Fruit fly (Drosophila melanogaster): ENCODE data around the gene dj.

dj gene

DNA sequence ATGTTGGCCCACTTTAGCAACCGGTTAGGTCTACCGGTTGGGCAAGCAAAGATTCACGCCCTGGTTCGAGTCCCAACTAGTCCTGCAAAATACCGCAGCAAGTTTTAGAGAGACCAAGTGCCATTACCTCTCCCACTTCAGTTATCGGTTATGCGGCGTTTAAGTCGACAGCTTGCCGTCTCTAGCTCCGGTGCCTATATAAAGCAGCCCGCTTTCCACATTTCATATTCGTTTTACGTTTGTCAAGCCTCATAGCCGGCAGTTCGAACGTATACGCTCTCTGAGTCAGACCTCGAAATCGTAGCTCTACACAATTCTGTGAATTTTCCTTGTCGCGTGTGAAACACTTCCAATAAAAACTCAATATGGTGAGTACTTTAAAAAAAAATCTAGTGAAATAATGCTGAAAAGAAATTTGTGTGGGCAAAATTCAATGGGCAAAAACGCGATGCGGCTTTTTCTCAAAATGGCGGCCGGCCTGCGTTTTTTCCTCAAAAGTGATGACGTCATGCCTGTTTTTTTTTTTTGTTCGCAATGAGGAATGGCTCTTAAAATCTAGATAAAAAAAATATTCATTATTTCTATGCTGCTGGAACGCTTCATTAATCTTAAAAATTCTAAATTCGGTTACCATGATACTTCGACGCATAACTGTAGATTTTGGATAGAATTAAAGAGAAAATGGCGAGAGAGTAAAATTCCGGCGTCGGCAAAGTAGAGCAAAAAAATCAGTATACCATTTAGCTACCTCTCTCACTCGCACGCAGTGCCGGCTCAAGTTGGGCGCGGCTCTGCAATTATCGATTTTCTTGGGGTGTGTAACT is 27.5 kb downstream of the dj start, which contains the start of gene alphaTub84B (continued):
- TF ChIP-seq gem (tag; optimal IDR thresholded peaks at IDR 0.05) (peak; percentile 39), row (GFP tag; IDR thresholded peaks at IDR 0.05) (peak; percentile 28; the same call in 2 of the 3 replicates), CG9932 (GFP tag; IDR thresholded peaks at IDR 0.05) (peak; percentile 58), Eip74EF (GFP tag; optimal IDR thresholded peaks at IDR 0.05) (peak in 1 of 2 experiments; percentile 42), jumu (GFP tag; optimal IDR thresholded peaks at IDR 0.05) (peak; percentile 74)

DNA sequence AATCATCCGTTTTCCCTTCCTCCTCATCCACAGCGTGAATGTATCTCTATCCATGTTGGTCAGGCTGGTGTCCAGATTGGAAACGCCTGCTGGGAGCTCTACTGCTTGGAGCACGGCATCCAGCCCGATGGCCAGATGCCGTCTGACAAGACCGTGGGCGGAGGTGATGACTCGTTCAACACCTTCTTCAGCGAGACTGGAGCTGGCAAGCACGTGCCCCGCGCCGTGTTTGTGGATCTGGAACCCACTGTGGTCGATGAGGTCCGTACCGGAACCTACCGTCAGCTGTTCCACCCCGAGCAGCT is 28.0 kb downstream of the dj start:
- no peak for TF ChIP-seq CG42726 (GFP tag; IDR thresholded peaks at IDR 0.05; ENCODE audit: partially characterized antibody)
- TF ChIP-seq kay (GFP tag; optimal IDR thresholded peaks at IDR 0.05) = no peak
- peak; percentile 53; the same call in 1 of the 2 replicates for TF ChIP-seq chm (GFP tag; IDR thresholded peaks at IDR 0.05)
- TF ChIP-seq ci (GFP tag; IDR thresholded peaks at IDR 0.05) = 0 out of 3 replicates have a peak, but pooled peaks have one; percentile 26
- no peak for TF ChIP-seq Six4 (GFP tag; optimal IDR thresholded peaks at IDR 0.05)
- peak; percentile 59 for TF ChIP-seq Med (GFP tag)
- peak; percentile 57 for TF ChIP-seq Ets65A (GFP tag)
- no peak for TF ChIP-seq luna (GFP tag; optimal IDR thresholded peaks at IDR 0.05)
- TF ChIP-seq CG17912 (GFP tag; optimal IDR thresholded peaks at IDR 0.05) = peak; percentile 33
- no peak for TF ChIP-seq CG31365 (tag; optimal IDR thresholded peaks at IDR 0.05)
- TF ChIP-seq mld (GFP tag; IDR thresholded peaks at IDR 0.05; ENCODE audit: partially characterized antibody) = 0 out of 3 replicates have a peak, but pooled peaks have one; percentile 27
- TF ChIP-seq CG31441 (GFP tag; IDR thresholded peaks at IDR 0.05) = no peak
- no peak for TF ChIP-seq Sox102F (GFP tag; optimal IDR thresholded peaks at IDR 0.05)

- TF ChIP-seq crp (GFP tag; optimal IDR thresholded peaks at IDR 0.05) = no peak
- no peak for TF ChIP-seq ash1 (GFP tag; optimal IDR thresholded peaks at IDR 0.05)
- TF ChIP-seq CG15696 (tag; optimal IDR thresholded peaks at IDR 0.05) = no peak
- TF ChIP-seq CG15011 (GFP tag; optimal IDR thresholded peaks at IDR 0.05) = no peak
- peak; percentile 85 for TF ChIP-seq Ets65A (GFP tag)
- TF ChIP-seq CG9932 (GFP tag; IDR thresholded peaks at IDR 0.05) = 0 out of 2 replicates have a peak, but pooled peaks have one; percentile 10
- 0 out of 3 replicates have a peak, but pooled peaks have one; percentile 13 for TF ChIP-seq CG6791 (GFP tag; IDR thresholded peaks at IDR 0.05; ENCODE audit: partially characterized antibody)
- TF ChIP-seq H2.0 (GFP tag; IDR thresholded peaks at IDR 0.05) = 0 out of 2 replicates have a peak, but pooled peaks have one; percentile 4
- TF ChIP-seq sens (GFP tag) = peak; percentile 8
- no peak for TF ChIP-seq CG18011 (GFP tag; optimal IDR thresholded peaks at IDR 0.05)
- TF ChIP-seq cg (GFP tag; optimal IDR thresholded peaks at IDR 0.05) = no peak
- no peak for TF ChIP-seq seq (GFP tag; IDR thresholded peaks at IDR 0.05)
- no peak for TF ChIP-seq HmgZ (tag; optimal IDR thresholded peaks at IDR 0.05)
- TF ChIP-seq Oli (tag; optimal IDR thresholded peaks at IDR 0.05) = no peak
These were observed 28.8 kb downstream of the dj start for dm6 chr3R:7087904-7088303.

dm6 chr3R:7088837-7089361 is 29.8 kb downstream of the dj start:
- TF ChIP-seq CG34224 (GFP tag; IDR thresholded peaks at IDR 0.05; ENCODE audit: partially characterized antibody) = 0 out of 3 replicates have a peak, but pooled peaks have one; percentile 4
- TF ChIP-seq ash1 (GFP tag; optimal IDR thresholded peaks at IDR 0.05) = no peak
- TF ChIP-seq TFAM (GFP tag; optimal IDR thresholded peaks at IDR 0.05) = no peak
- no peak for TF ChIP-seq CG43689 (GFP tag; IDR thresholded peaks at IDR 0.05)
- TF ChIP-seq NFAT (GFP tag; IDR thresholded peaks at IDR 0.05) = 0 out of 2 replicates have a peak, but pooled peaks have one; percentile 21
- TF ChIP-seq Dbx (GFP tag; IDR thresholded peaks at IDR 0.05) = 0 out of 3 replicates have a peak, but pooled peaks have one; percentile 23
- peak in 1 of 2 experiments; percentile 22 for TF ChIP-seq Pdp1 (GFP tag; optimal IDR thresholded peaks at IDR 0.05)
- TF ChIP-seq CG6854 (GFP tag; optimal IDR thresholded peaks at IDR 0.05) = no peak
- peak; percentile 6 for TF ChIP-seq zf30C (GFP tag; optimal IDR thresholded peaks at IDR 0.05)
- TF ChIP-seq ap (GFP tag; IDR thresholded peaks at IDR 0.05) = no peak
- TF ChIP-seq sisA (GFP tag; IDR thresholded peaks at IDR 0.05) = no peak
- peak; percentile 14 for TF ChIP-seq Hand (GFP tag; optimal IDR thresholded peaks at IDR 0.05)
- peak; percentile 34; the same call in 1 of the 2 replicates for TF ChIP-seq CG9932 (GFP tag; IDR thresholded peaks at IDR 0.05)
- TF ChIP-seq ac (GFP tag; optimal IDR thresholded peaks at IDR 0.05) = no peak
- TF ChIP-seq exex (tag; optimal IDR thresholded peaks at IDR 0.05) = peak; percentile 54
- no peak for TF ChIP-seq gfzf (GFP tag; optimal IDR thresholded peaks at IDR 0.05)
